Fruit fly (Drosophila melanogaster) whole organism, embryonic: ENCODE measurements around the gene CG15547.

Experiments used
- Blimp-1 ChIP-seq: fragments of 200-800 bp; sonication (Bioruptor generic); optimal IDR thresholded peaks from 3 replicates; lab custom pipeline; 2018; ENCODE audit warnings: missing biosample characterization, missing genetic modification characterization, mild to moderate bottlenecking, moderate library complexity, missing genetic modification reagents
- CG1024 ChIP-seq: fragments of 200-800 bp; sonication (Bioruptor generic); IDR thresholded peaks from 2 replicates; pipeline ENCODE4 v1.3.6; 2022; ENCODE audit warnings: missing biosample characterization, missing genetic modification characterization
- CG10321 ChIP-seq: fragments of 200-800 bp; sonication (Bioruptor generic); IDR thresholded peaks from 2 replicates; pipeline ENCODE4 v1.3.6; 2022; ENCODE audit warnings: missing biosample characterization, missing genetic modification characterization
- CG10543 ChIP-seq: fragments of 200-800 bp; sonication (Bioruptor generic); optimal IDR thresholded peaks from 3 replicates; lab custom pipeline; 2017; ENCODE audit warnings: missing biosample characterization, mild to moderate bottlenecking, missing genetic modification characterization, moderate library complexity
- CG10959 ChIP-seq: fragments of 200-800 bp; sonication (Bioruptor generic); IDR thresholded peaks from 2 replicates; pipeline ENCODE4 v1.3.6; 2022; ENCODE audit warnings: missing biosample characterization, missing genetic modification characterization
- CG12155 ChIP-seq: fragments of 200-800 bp; sonication (Bioruptor generic); optimal IDR thresholded peaks from 3 replicates; lab custom pipeline; 2016; ENCODE audit warnings: missing biosample characterization, missing genetic modification characterization
- CG12391 ChIP-seq: fragments of 200-800 bp; sonication (Bioruptor generic); optimal IDR thresholded peaks from 3 replicates; lab custom pipeline; 2018; ENCODE audit warnings: missing biosample characterization, mild to moderate bottlenecking, missing genetic modification characterization, moderate library complexity
- CG13424 ChIP-seq: fragments of 200-800 bp; sonication (Bioruptor generic); optimal IDR thresholded peaks from 2 replicates; lab custom pipeline; 2019; ENCODE audit warnings: missing biosample characterization, mild to moderate bottlenecking, missing genetic modification characterization, moderate library complexity
- CG15479 ChIP-seq: fragments of 200-800 bp; sonication (Bioruptor generic); optimal IDR thresholded peaks from 3 replicates; lab custom pipeline; 2019; ENCODE audit warnings: missing biosample characterization, mild to moderate bottlenecking, missing genetic modification characterization, moderate library complexity
- CG17359 ChIP-seq: fragments of 200-800 bp; sonication (Bioruptor generic); optimal IDR thresholded peaks from 3 replicates; lab custom pipeline; 2018; ENCODE audit warnings: missing biosample characterization, mild to moderate bottlenecking, missing genetic modification characterization, moderate library complexity
- CG17802 ChIP-seq: fragments of 200-800 bp; sonication (Bioruptor generic); optimal IDR thresholded peaks from 2 replicates; lab custom pipeline; 2018; ENCODE audit warnings: missing biosample characterization, mild to moderate bottlenecking, missing genetic modification characterization, moderate library complexity
- CG2199 ChIP-seq: fragments of 200-800 bp; sonication (Bioruptor generic); IDR thresholded peaks from 3 replicates; pipeline ENCODE4 v1.3.6; 2022; ENCODE audit warnings: missing biosample characterization, missing genetic modification characterization
- CG2712 ChIP-seq: fragments of 200-800 bp; optimal IDR thresholded peaks from 3 replicates; lab custom pipeline; 2019; ENCODE audit warnings: missing biosample characterization, mild to moderate bottlenecking, missing genetic modification characterization, moderate library complexity
- CG30403 ChIP-seq: fragments of 200-800 bp; sonication (Bioruptor generic); optimal IDR thresholded peaks from 3 replicates; lab custom pipeline; 2016; ENCODE audit warnings: missing biosample characterization, missing genetic modification characterization
- CG4282 ChIP-seq: fragments of 200-800 bp; sonication (Bioruptor generic); optimal IDR thresholded peaks from 2 replicates; lab custom pipeline; 2016; ENCODE audit warnings: missing biosample characterization, missing genetic modification characterization
- CG4707 ChIP-seq: fragments of 200-800 bp; sonication (Bioruptor generic); optimal IDR thresholded peaks from 2 replicates; lab custom pipeline; 2018; ENCODE audit warnings: missing biosample characterization, mild to moderate bottlenecking, missing genetic modification characterization, moderate library complexity
- CG7963 ChIP-seq: fragments of 200-800 bp; sonication (Bioruptor generic); IDR thresholded peaks from 3 replicates; pipeline ENCODE4 v1.3.6; 2022; ENCODE audit warnings: missing biosample characterization, missing genetic modification characterization; ENCODE audit not compliant: partially characterized antibody
- CG8765 ChIP-seq: fragments of 200-800 bp; sonication (Bioruptor generic); IDR thresholded peaks from 2 replicates; pipeline ENCODE4 v1.3.6; 2022; ENCODE audit warnings: missing biosample characterization, missing genetic modification characterization
- CG9876 ChIP-seq: fragments of 200-800 bp; sonication (Bioruptor generic); optimal IDR thresholded peaks from 2 replicates; lab custom pipeline; 2016; ENCODE audit warnings: missing biosample characterization, missing genetic modification characterization
- CrebB ChIP-seq: fragments of 200-800 bp; sonication (Bioruptor generic); optimal IDR thresholded peaks from 3 replicates; lab custom pipeline; 2018; ENCODE audit warnings: missing biosample characterization, mild to moderate bottlenecking, missing genetic modification characterization
- D ChIP-seq, 2 experiments: fragments of 200-800 bp in 1 of 2; fragments of >200 bp in 1 of 2; sonication (Bioruptor generic) in 1 of 2; optimal IDR thresholded peaks; 2 replicates in 1 of 2; 3 replicates in 1 of 2; lab custom pipeline; 2017; ENCODE audit warnings: mild to moderate bottlenecking in 1 of 2, missing biosample characterization in 1 of 2, missing genetic modification characterization in 1 of 2, missing genetic modification reagents in 1 of 2
- ERR ChIP-seq: fragments of 200-800 bp; sonication (Bioruptor generic); optimal IDR thresholded peaks from 2 replicates; lab custom pipeline; 2016; ENCODE audit warnings: missing biosample characterization, missing genetic modification characterization
- HLH54F ChIP-seq: fragments of 200-800 bp; sonication (Bioruptor generic); optimal IDR thresholded peaks from 3 replicates; lab custom pipeline; 2016; ENCODE audit warnings: missing biosample characterization, missing genetic modification characterization
- HLHmδ ChIP-seq: fragments of 200-800 bp; sonication (Bioruptor generic); optimal IDR thresholded peaks from 2 replicates; lab custom pipeline; 2018; ENCODE audit warnings: missing biosample characterization, mild to moderate bottlenecking, missing genetic modification characterization, moderate library complexity
- Hmr ChIP-seq: fragments of 200-800 bp; sonication (Bioruptor generic); optimal IDR thresholded peaks from 3 replicates; lab custom pipeline; 2017; ENCODE audit warnings: mild to moderate bottlenecking, missing biosample characterization, missing genetic modification reagents, missing genetic modification characterization
- Hr39 ChIP-seq: fragments of >200 bp; optimal IDR thresholded peaks from 2 replicates; lab custom pipeline; 2017
- NK7.1 ChIP-seq: fragments of 200-800 bp; sonication (Bioruptor generic); optimal IDR thresholded peaks from 3 replicates; lab custom pipeline; 2016; ENCODE audit warnings: missing biosample characterization, missing genetic modification characterization
- Optix ChIP-seq: fragments of 200-800 bp; sonication (Bioruptor generic); IDR thresholded peaks from 3 replicates; pipeline ENCODE4 v1.3.6; 2022; ENCODE audit warnings: missing biosample characterization, missing genetic modification characterization
- Stat92E ChIP-seq, 3 experiments: fragments of >200 bp in 2 of 3; fragments of 200-800 bp in 1 of 3; sonication (Bioruptor generic) in 1 of 3; optimal IDR thresholded peaks; 2 replicates each; lab custom pipeline; 2017 to 2019; ENCODE audit warnings: missing biosample characterization in 3 of 3, missing genetic modification characterization in 3 of 3, mild to moderate bottlenecking in 1 of 3, moderate library complexity in 1 of 3
- al ChIP-seq: fragments of 200-800 bp; sonication (Bioruptor generic); IDR thresholded peaks from 2 replicates; pipeline ENCODE4 v1.3.6; 2022; ENCODE audit warnings: missing biosample characterization, missing genetic modification characterization
- ara ChIP-seq: fragments of 200-800 bp; sonication (Bioruptor generic); IDR thresholded peaks from 2 replicates; pipeline ENCODE4 v1.3.6; 2022; ENCODE audit warnings: missing biosample characterization, missing genetic modification characterization
- ash1 ChIP-seq: fragments of 200-800 bp; sonication (Bioruptor generic); optimal IDR thresholded peaks from 2 replicates; lab custom pipeline; 2018; ENCODE audit warnings: missing biosample characterization, mild to moderate bottlenecking, missing genetic modification characterization
- ato ChIP-seq: fragments of 200-800 bp; sonication (Bioruptor generic); IDR thresholded peaks from 2 replicates; pipeline ENCODE4 v1.3.6; 2022; ENCODE audit warnings: missing biosample characterization, missing genetic modification characterization; ENCODE audit not compliant: partially characterized antibody
- crol ChIP-seq: fragments of 200-800 bp; sonication (Bioruptor generic); IDR thresholded peaks from 2 replicates; pipeline ENCODE4 v1.3.6; 2022; ENCODE audit warnings: missing biosample characterization, missing genetic modification characterization
- dati ChIP-seq: fragments of 200-800 bp; sonication (Bioruptor generic); IDR thresholded peaks from 2 replicates; pipeline ENCODE4 v1.3.6; 2022; ENCODE audit warnings: missing biosample characterization, missing genetic modification characterization
- dm ChIP-seq: fragments of 200-800 bp; sonication (Bioruptor generic); optimal IDR thresholded peaks from 3 replicates; lab custom pipeline; 2016; ENCODE audit warnings: missing biosample characterization, missing genetic modification characterization
- gcm ChIP-seq: fragments of 200-800 bp; sonication (Bioruptor generic); optimal IDR thresholded peaks from 2 replicates; lab custom pipeline; 2019; ENCODE audit warnings: missing biosample characterization, mild to moderate bottlenecking, missing genetic modification characterization, moderate library complexity
- grau ChIP-seq: fragments of 200-800 bp; optimal IDR thresholded peaks from 3 replicates; lab custom pipeline; 2019; ENCODE audit warnings: missing biosample characterization, mild to moderate bottlenecking, missing genetic modification characterization, moderate library complexity
- hkb ChIP-seq, 2 experiments: fragments of 200-800 bp in 1 of 2; fragments of >200 bp in 1 of 2; sonication (Bioruptor generic) in 1 of 2; IDR thresholded peaks in 1 of 2; optimal IDR thresholded peaks in 1 of 2; 2 replicates each; pipeline versions ENCODE4 v1.3.6 to Lab custom; 2017 to 2022; ENCODE audit warnings: missing biosample characterization in 1 of 2, missing genetic modification characterization in 1 of 2
- hth ChIP-seq: fragments of >200 bp; optimal IDR thresholded peaks from 2 replicates; lab custom pipeline; 2017; ENCODE audit warnings: inconsistent platforms
- kni ChIP-seq: fragments of 200-800 bp; sonication (Bioruptor generic); optimal IDR thresholded peaks from 3 replicates; lab custom pipeline; 2017; ENCODE audit warnings: mild to moderate bottlenecking, missing biosample characterization, missing genetic modification reagents, missing genetic modification characterization
- lab ChIP-seq: fragments of 200-800 bp; sonication (Bioruptor generic); optimal IDR thresholded peaks from 3 replicates; lab custom pipeline; 2017; ENCODE audit warnings: missing biosample characterization, missing genetic modification characterization, mild to moderate bottlenecking, moderate library complexity, missing genetic modification reagents
- maf-S ChIP-seq: fragments of 200-800 bp; sonication (Bioruptor generic); optimal IDR thresholded peaks from 2 replicates; lab custom pipeline; 2016; ENCODE audit warnings: missing biosample characterization, missing genetic modification characterization
- onecut ChIP-seq: fragments of 200-800 bp; sonication (Bioruptor generic); IDR thresholded peaks from 2 replicates; pipeline ENCODE4 v1.3.6; 2022; ENCODE audit warnings: missing biosample characterization, missing genetic modification characterization
- schlank ChIP-seq: fragments of 200-800 bp; sonication (Bioruptor generic); optimal IDR thresholded peaks from 2 replicates; lab custom pipeline; 2018; ENCODE audit warnings: missing biosample characterization, mild to moderate bottlenecking, missing genetic modification characterization
- so ChIP-seq: fragments of 200-800 bp; sonication (Bioruptor generic); IDR thresholded peaks from 3 replicates; pipeline ENCODE4 v1.3.6; 2022; ENCODE audit warnings: missing biosample characterization, missing genetic modification characterization
- sqz ChIP-seq: fragments of 200-800 bp; sonication (Bioruptor generic); optimal IDR thresholded peaks from 3 replicates; lab custom pipeline; 2018; ENCODE audit warnings: missing biosample characterization, mild to moderate bottlenecking, missing genetic modification characterization
- tap ChIP-seq: fragments of 200-800 bp; optimal IDR thresholded peaks from 3 replicates; lab custom pipeline; 2019; ENCODE audit warnings: missing biosample characterization, mild to moderate bottlenecking, missing genetic modification characterization, moderate library complexity
- unpg ChIP-seq: fragments of 200-800 bp; sonication (Bioruptor generic); optimal IDR thresholded peaks from 3 replicates; lab custom pipeline; 2018; ENCODE audit warnings: missing biosample characterization, mild to moderate bottlenecking, missing genetic modification characterization, moderate library complexity
- zfh1 ChIP-seq: fragments of 200-800 bp; sonication (Bioruptor generic); IDR thresholded peaks from 3 replicates; pipeline ENCODE4 v1.3.6; 2022; ENCODE audit warnings: missing biosample characterization, missing genetic modification characterization

CG15547 gene

DNA sequence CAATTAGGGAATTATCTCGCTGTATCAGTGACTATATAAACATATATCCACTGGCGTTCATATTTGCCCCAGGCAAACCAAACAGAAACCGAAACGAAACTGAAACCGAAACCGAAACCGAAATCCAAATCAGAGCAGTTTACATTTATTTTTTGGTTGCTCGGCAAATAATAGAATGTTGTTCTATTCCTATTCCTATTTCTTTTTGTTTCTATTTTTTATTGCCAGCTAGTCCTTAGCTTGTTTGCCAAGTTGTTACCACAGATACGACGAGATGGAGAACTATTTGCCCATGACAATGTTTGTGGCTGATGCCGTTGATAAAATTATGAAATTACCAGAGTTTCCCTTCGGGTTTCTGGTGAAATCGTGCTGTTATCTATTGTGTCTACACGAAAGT lies 35.6 kb upstream of the CG15547 start (continued):
- TF ChIP-seq NK7.1 (GFP tag; lab: Kevin White, UChicago) (no peak), onecut (no peak), hth (lab: Kevin White, UChicago) (no peak), grau (tag; lab: Kevin White, UChicago) (peak; percentile 11), CG12391 (peak; percentile 8), CG12155 (no peak), CG10321 (GFP tag; lab: Robert Waterston, UW) (no peak), al (GFP tag; lab: Robert Waterston, UW) (no peak), CG10959 (no peak), CG13424 (tag; lab: Kevin White, UChicago) (peak; percentile 44), CG10543 (GFP tag; lab: Kevin White, UChicago) (peak; percentile 10), zfh1 (GFP tag; lab: Robert Waterston, UW) (no peak), dati (GFP tag; lab: Robert Waterston, UW) (no peak), sqz (peak; percentile 31), Optix (GFP tag; lab: Robert Waterston, UW) (no peak), ato (GFP tag; lab: Robert Waterston, UW) (no peak), CG2712 (tag; lab: Kevin White, UChicago) (peak; percentile 43), CG4282 (GFP tag; lab: Kevin White, UChicago) (no peak), HLH54F (no peak), CG4707 (GFP tag; lab: Kevin White, UChicago) (peak; percentile 23), tap (no peak), Hr39 (lab: Kevin White, UChicago) (no peak), CG8765 (GFP tag; lab: Robert Waterston, UW) (no peak), HLHmδ (GFP tag; lab: Kevin White, UChicago) (no peak), kni (peak; percentile 31), CG15479 (peak; percentile 40), CG2199 (no peak), hkb (optimal IDR thresholded peaks at IDR 0.05; lab: Kevin White, UChicago) (no peak), hkb (GFP tag; IDR thresholded peaks at IDR 0.05; lab: Robert Waterston, UW) (0 out of 2 replicates have a peak, but pooled peaks have one; percentile 14), CG17802 (tag; lab: Kevin White, UChicago) (no peak), crol (GFP tag; lab: Robert Waterston, UW) (no peak), unpg (GFP tag; lab: Kevin White, UChicago) (peak; percentile 37), maf-S (GFP tag; lab: Kevin White, UChicago) (no peak), ERR (GFP tag; lab: Kevin White, UChicago) (no peak), CG30403 (GFP tag; lab: Kevin White, UChicago) (no peak), CG1024 (GFP tag; lab: Robert Waterston, UW) (no peak), so (GFP tag; lab: Robert Waterston, UW) (no peak), ash1 (GFP tag; lab: Kevin White, UChicago) (no peak), gcm (GFP tag; lab: Kevin White, UChicago) (no peak), Hmr (peak; percentile 10), lab (GFP tag; lab: Kevin White, UChicago) (no peak), CG17359 (peak; percentile 18), dm (GFP tag; lab: Kevin White, UChicago) (no peak), CG9876 (GFP tag; lab: Kevin White, UChicago) (no peak), D (optimal IDR thresholded peaks at IDR 0.05; lab: Kevin White, UChicago) (no peak), D (GFP tag; optimal IDR thresholded peaks at IDR 0.05; lab: Kevin White, UChicago) (no peak), CrebB (peak; percentile 46), Stat92E (GFP tag; optimal IDR thresholded peaks at IDR 0.05; lab: Kevin White, UChicago) (no peak), CG7963 (GFP tag; lab: Robert Waterston, UW) (no peak), ara (GFP tag; lab: Robert Waterston, UW) (no peak; the same call in 1 of the 2 replicates), Blimp-1 (GFP tag; lab: Kevin White, UChicago) (peak; percentile 4), schlank (no peak)
